Worm (Caenorhabditis elegans) whole organism, L1 larva: Measurements from ENCODE around the gene D2096.6.

Experiments
- C16A3.4 ChIP-seq: fragments of 150-350 bp; optimal IDR thresholded peaks from 2 replicates; lab custom pipeline; 2014; ENCODE audit warnings: missing biosample characterization, missing genetic modification characterization
- Y116A8C.19 ChIP-seq: sonication (generic microtip); optimal IDR thresholded peaks from 2 replicates; lab custom pipeline; 2016; ENCODE audit warnings: missing compliant biosample characterization, missing genetic modification characterization, borderline replicate concordance
- aha-1 ChIP-seq: fragments of 150-350 bp; optimal IDR thresholded peaks from 2 replicates; lab custom pipeline; 2014; ENCODE audit warnings: missing biosample characterization, missing genetic modification characterization
- alr-1 ChIP-seq: fragments of 200-800 bp; sonication (Bioruptor generic); optimal IDR thresholded peaks from 2 replicates; lab custom pipeline; 2018; ENCODE audit warnings: borderline replicate concordance, mild to moderate bottlenecking, missing genetic modification characterization, missing compliant biosample characterization
- blmp-1 ChIP-seq: fragments of 150-350 bp; optimal IDR thresholded peaks from 2 replicates; lab custom pipeline; 2014; ENCODE audit warnings: missing biosample characterization, missing genetic modification characterization
- ceh-8 ChIP-seq: fragments of 200-800 bp; sonication (Bioruptor generic); optimal IDR thresholded peaks from 2 replicates; lab custom pipeline; 2018; ENCODE audit warnings: mild to moderate bottlenecking, missing genetic modification characterization, moderate library complexity, missing compliant biosample characterization
- ceh-82 ChIP-seq, 3 experiments: fragments of 150-350 bp in 1 of 3; sonication (generic microtip) in 2 of 3; optimal IDR thresholded peaks; 2 replicates each; lab custom pipeline; 2014 to 2017; ENCODE audit warnings: missing biosample characterization in 3 of 3, missing genetic modification characterization in 3 of 3
- ceh-88 ChIP-seq: fragments of 200-800 bp; sonication (Bioruptor generic); IDR thresholded peaks from 2 replicates; pipeline ENCODE4 v1.3.6; 2022; ENCODE audit warnings: missing genetic modification characterization, missing compliant biosample characterization
- dpl-1 ChIP-seq, 3 experiments: fragments of 150-350 bp in 2 of 3; sonication (generic microtip) in 1 of 3; optimal IDR thresholded peaks; 2 replicates each; lab custom pipeline; 2014 to 2017; ENCODE audit warnings: missing biosample characterization in 3 of 3, missing genetic modification characterization in 3 of 3, missing genetic modification reagents in 3 of 3
- efl-1 ChIP-seq, 4 experiments: fragments of 150-350 bp; optimal IDR thresholded peaks in 3 of 4; peaks in 1 of 4; 1 replicate in 1 of 4; 2 replicates in 3 of 4; lab custom pipeline; 2014; ENCODE audit warnings: missing biosample characterization in 2 of 4, missing genetic modification characterization in 2 of 4, missing genetic modification reagents in 2 of 4
- efl-3 ChIP-seq: fragments of 200-800 bp; sonication (Bioruptor generic); optimal IDR thresholded peaks from 2 replicates; lab custom pipeline; 2018; ENCODE audit warnings: mild to moderate bottlenecking, missing genetic modification characterization, missing compliant biosample characterization
- egl-13 ChIP-seq: sonication (generic microtip); optimal IDR thresholded peaks from 2 replicates; lab custom pipeline; 2016; ENCODE audit warnings: missing genotype, missing genetic modification reagents, missing genetic modification characterization, missing compliant biosample characterization
- elt-3 ChIP-seq, 6 experiments: fragments of 150-350 bp in 1 of 6; sonication (generic microtip); optimal IDR thresholded peaks; 2 replicates each; lab custom pipeline; 2017 to 2018; ENCODE audit warnings: missing biosample characterization in 6 of 6, missing genetic modification characterization in 6 of 6, inconsistent platforms in 1 of 6
- fkh-10 ChIP-seq: sonication (generic microtip); optimal IDR thresholded peaks from 2 replicates; lab custom pipeline; 2017; ENCODE audit warnings: missing biosample characterization, missing genetic modification reagents, missing genetic modification characterization
- grh-1 ChIP-seq: fragments of 200-800 bp; sonication (Bioruptor generic); IDR thresholded peaks from 2 replicates; pipeline ENCODE4 v1.3.6; 2022; ENCODE audit warnings: missing genetic modification reagents, missing genetic modification characterization, missing compliant biosample characterization
- hpl-2 ChIP-seq: fragments of 150-350 bp; optimal IDR thresholded peaks from 2 replicates; lab custom pipeline; 2014; ENCODE audit warnings: missing biosample characterization, missing genetic modification reagents, missing genetic modification characterization
- lin-13 ChIP-seq: fragments of 150-350 bp; optimal IDR thresholded peaks from 2 replicates; lab custom pipeline; 2014; ENCODE audit warnings: missing biosample characterization, missing genetic modification reagents, missing genetic modification characterization
- lin-14 ChIP-seq: fragments of 200-800 bp; sonication (Bioruptor generic); optimal IDR thresholded peaks from 2 replicates; lab custom pipeline; 2018; ENCODE audit warnings: mild to moderate bottlenecking, missing genetic modification characterization, moderate library complexity, missing compliant biosample characterization
- lin-39 ChIP-seq: fragments of 150-350 bp; optimal IDR thresholded peaks from 2 replicates; lab custom pipeline; 2014; ENCODE audit warnings: missing biosample characterization, missing genetic modification reagents, missing genetic modification characterization
- lir-3 ChIP-seq: sonication (generic microtip); optimal IDR thresholded peaks from 2 replicates; lab custom pipeline; 2016; ENCODE audit warnings: mild to moderate bottlenecking, missing genetic modification characterization, moderate library complexity, missing compliant biosample characterization; ENCODE audit not compliant: poor library complexity
- mdl-1 ChIP-seq, 2 experiments: fragments of 150-350 bp; optimal IDR thresholded peaks; 2 replicates each; lab custom pipeline; 2014 to 2017; ENCODE audit warnings: missing biosample characterization in 2 of 2, missing genetic modification characterization in 2 of 2, inconsistent platforms in 1 of 2
- mep-1 ChIP-seq: fragments of 150-350 bp; optimal IDR thresholded peaks from 2 replicates; lab custom pipeline; 2014; ENCODE audit warnings: missing biosample characterization, missing genetic modification characterization
- nhr-12 ChIP-seq: sonication (generic microtip); optimal IDR thresholded peaks from 2 replicates; lab custom pipeline; 2017; ENCODE audit warnings: missing biosample characterization, missing genetic modification characterization
- nhr-19 ChIP-seq: fragments of 200-800 bp; sonication (Bioruptor generic); conservative IDR thresholded peaks from 2 replicates; pipeline ENCODE4 v1.3.6; 2022; ENCODE audit warnings: missing genetic modification characterization, missing compliant biosample characterization
- nhr-20 ChIP-seq: sonication (generic microtip); optimal IDR thresholded peaks from 2 replicates; lab custom pipeline; 2016; ENCODE audit warnings: mild to moderate bottlenecking, missing genetic modification characterization, missing compliant biosample characterization
- nhr-28 ChIP-seq: fragments of 150-350 bp; optimal IDR thresholded peaks from 2 replicates; lab custom pipeline; 2014; ENCODE audit warnings: missing biosample characterization, missing genetic modification characterization
- nhr-47 ChIP-seq: sonication (generic microtip); optimal IDR thresholded peaks from 2 replicates; lab custom pipeline; 2016; ENCODE audit warnings: mild to moderate bottlenecking, missing genetic modification characterization, moderate library complexity, missing compliant biosample characterization
- nhr-71 ChIP-seq: sonication (generic microtip); optimal IDR thresholded peaks from 2 replicates; lab custom pipeline; 2016; ENCODE audit warnings: mild to moderate bottlenecking, missing genetic modification characterization, moderate library complexity, missing compliant biosample characterization
- nhr-84 ChIP-seq: sonication (generic microtip); optimal IDR thresholded peaks from 2 replicates; lab custom pipeline; 2017; ENCODE audit warnings: missing biosample characterization, missing genetic modification characterization
- nhr-85 ChIP-seq: sonication (generic microtip); peaks from one replicate; lab custom pipeline; 2016; ENCODE audit warnings: missing genetic modification characterization, inconsistent platforms, missing compliant biosample characterization
- rnt-1 ChIP-seq: sonication (generic microtip); optimal IDR thresholded peaks from 2 replicates; lab custom pipeline; 2016; ENCODE audit warnings: mild to moderate bottlenecking, missing genetic modification characterization, moderate library complexity, missing compliant biosample characterization
- skn-1 ChIP-seq: fragments of 150-350 bp; optimal IDR thresholded peaks from 2 replicates; lab custom pipeline; 2014; ENCODE audit warnings: missing biosample characterization, missing genetic modification characterization
- snpc-4 ChIP-seq: fragments of 150-350 bp; optimal IDR thresholded peaks from 2 replicates; lab custom pipeline; 2014; ENCODE audit warnings: missing biosample characterization, missing genetic modification characterization
- snu-23 ChIP-seq: sonication (generic microtip); optimal IDR thresholded peaks from 2 replicates; lab custom pipeline; 2016; ENCODE audit warnings: missing genetic modification characterization, missing compliant biosample characterization
- sox-4 ChIP-seq: sonication (generic microtip); optimal IDR thresholded peaks from 2 replicates; lab custom pipeline; 2016; ENCODE audit warnings: missing genetic modification characterization, missing compliant biosample characterization
- sptf-1 ChIP-seq: fragments of 150-350 bp; optimal IDR thresholded peaks from 2 replicates; lab custom pipeline; 2014; ENCODE audit warnings: missing biosample characterization, missing genetic modification characterization
- swsn-7 ChIP-seq: sonication (generic microtip); optimal IDR thresholded peaks from 2 replicates; lab custom pipeline; 2016; ENCODE audit warnings: missing genetic modification characterization, missing compliant biosample characterization
- tbx-2 ChIP-seq: sonication (generic microtip); optimal IDR thresholded peaks from 2 replicates; lab custom pipeline; 2016; ENCODE audit warnings: missing genetic modification characterization, missing compliant biosample characterization
- tlp-1 ChIP-seq: fragments of 150-350 bp; optimal IDR thresholded peaks from 2 replicates; lab custom pipeline; 2014; ENCODE audit warnings: missing biosample characterization, missing genetic modification characterization
- unc-130 ChIP-seq: fragments of 150-350 bp; optimal IDR thresholded peaks from 2 replicates; lab custom pipeline; 2017; ENCODE audit warnings: missing biosample characterization, missing genetic modification characterization, inconsistent platforms
- unc-62 ChIP-seq: fragments of 150-350 bp; optimal IDR thresholded peaks from 2 replicates; lab custom pipeline; 2014; ENCODE audit warnings: missing biosample characterization, missing genetic modification reagents, missing genetic modification characterization
- unc-86 ChIP-seq: sonication (generic microtip); optimal IDR thresholded peaks from 2 replicates; lab custom pipeline; 2016; ENCODE audit warnings: missing genetic modification characterization, missing compliant biosample characterization
- xbp-1 ChIP-seq: sonication (generic microtip); optimal IDR thresholded peaks from 2 replicates; lab custom pipeline; 2016; ENCODE audit warnings: missing genetic modification characterization, missing compliant biosample characterization
- zag-1 ChIP-seq: fragments of 150-350 bp; optimal IDR thresholded peaks from 2 replicates; lab custom pipeline; 2014; ENCODE audit warnings: missing biosample characterization, missing genetic modification characterization
- ztf-11 ChIP-seq, 2 experiments: sonication (generic microtip); optimal IDR thresholded peaks; 2 replicates each; lab custom pipeline; 2016 to 2017; ENCODE audit warnings: missing genetic modification characterization in 2 of 2, missing biosample characterization in 1 of 2, missing compliant biosample characterization in 1 of 2
- ztf-4 ChIP-seq: fragments of 150-350 bp; optimal IDR thresholded peaks from 2 replicates; lab custom pipeline; 2014; ENCODE audit warnings: missing biosample characterization, missing genetic modification characterization

Gene D2096.6

ce11 chrIV:8333988-8334863 is 34.8 kb downstream of the D2096.6 start, which contains the start of gene his-32 (continued):
- no peak for TF ChIP-seq hpl-2 (GFP tag; lab: Kevin White, UChicago)
- peak; percentile 68 for TF ChIP-seq snu-23 (GFP tag; lab: Kevin White, UChicago)
- no peak for TF ChIP-seq egl-13 (tag; lab: Kevin White, UChicago)
- peak; percentile 18 to 43 for TF ChIP-seq efl-1 (optimal IDR thresholded peaks at IDR 0.05; lab: Kevin White, UChicago)
- peak in 1 of 2 experiments; percentile 89 for TF ChIP-seq efl-1 (GFP tag; optimal IDR thresholded peaks at IDR 0.05 in 1 of 2; lab: Kevin White, UChicago)
- TF ChIP-seq unc-130 (tag; lab: Kevin White, UChicago): no peak
- TF ChIP-seq aha-1 (tag; lab: Kevin White, UChicago): no peak
- no peak for TF ChIP-seq sox-4 (tag; lab: Kevin White, UChicago)
- TF ChIP-seq fkh-10 (GFP tag; lab: Kevin White, UChicago): no peak
- peak; percentile 75 for TF ChIP-seq unc-86 (tag; lab: Kevin White, UChicago)
- TF ChIP-seq blmp-1: peak; percentile 65
- TF ChIP-seq nhr-85 (tag; lab: Kevin White, UChicago): peak; percentile 81
- peak; percentile 79 for TF ChIP-seq swsn-7 (tag; lab: Kevin White, UChicago)
- no peak for TF ChIP-seq alr-1 (tag; lab: Kevin White, UChicago)
- TF ChIP-seq xbp-1: peak; percentile 39
- no peak for TF ChIP-seq mdl-1 (tag; optimal IDR thresholded peaks at IDR 0.05; lab: Kevin White, UChicago)
- peak; percentile 58 for TF ChIP-seq rnt-1 (tag; lab: Kevin White, UChicago)
- TF ChIP-seq ceh-88 (GFP tag; lab: Robert Waterston, UW): no peak
- no peak for TF ChIP-seq skn-1 (tag; lab: Kevin White, UChicago)
- TF ChIP-seq tlp-1: no peak
- TF ChIP-seq efl-3 (GFP tag; lab: Kevin White, UChicago): peak; percentile 82
- TF ChIP-seq snpc-4: no peak
- TF ChIP-seq nhr-71: peak; percentile 69
- peak; percentile 16; the same call in 1 of the 2 replicates for TF ChIP-seq nhr-19
- TF ChIP-seq nhr-12 (tag; lab: Kevin White, UChicago): no peak
- TF ChIP-seq lir-3 (tag; lab: Kevin White, UChicago): peak; percentile 56
- TF ChIP-seq C16A3.4 (tag; lab: Kevin White, UChicago): peak; percentile 61
- TF ChIP-seq tbx-2 (tag; lab: Kevin White, UChicago): peak; percentile 38
- no peak for TF ChIP-seq zag-1 (tag; lab: Kevin White, UChicago)
- TF ChIP-seq ceh-8 (GFP tag; lab: Kevin White, UChicago): no peak
- TF ChIP-seq unc-62 (GFP tag; lab: Kevin White, UChicago): no peak
- TF ChIP-seq ztf-4: peak; percentile 72
- TF ChIP-seq nhr-20 (tag; lab: Kevin White, UChicago): peak; percentile 59
- TF ChIP-seq lin-39 (tag; lab: Kevin White, UChicago): peak; percentile 74
- no peak for TF ChIP-seq nhr-84 (tag; lab: Kevin White, UChicago)
- TF ChIP-seq elt-3 (tag; optimal IDR thresholded peaks at IDR 0.05; lab: Kevin White, UChicago): peak in 1 of 6 experiments; percentile 47
- no peak for TF ChIP-seq Y116A8C.19 (tag; lab: Kevin White, UChicago)
- peak; percentile 80 for TF ChIP-seq mep-1
- peak; percentile 21; the same call in 1 of the 2 replicates for TF ChIP-seq grh-1 (GFP tag; lab: Robert Waterston, UW)
- peak; percentile 75 for TF ChIP-seq lin-14 (GFP tag; lab: Kevin White, UChicago)
- no peak for TF ChIP-seq sptf-1
- TF ChIP-seq nhr-28: no peak
- TF ChIP-seq nhr-47 (tag; lab: Kevin White, UChicago): peak; percentile 62
- peak; percentile 55 for TF ChIP-seq lin-13
- TF ChIP-seq ztf-11 (tag; optimal IDR thresholded peaks at IDR 0.05; lab: Kevin White, UChicago): peak; percentile 60 to 97
- peak in 2 of 3 experiments; percentile 1 to 34 for TF ChIP-seq dpl-1 (GFP tag; optimal IDR thresholded peaks at IDR 0.05; lab: Kevin White, UChicago)
- no peak for TF ChIP-seq ceh-82 (tag; optimal IDR thresholded peaks at IDR 0.05; lab: Kevin White, UChicago)
